Worm (Caenorhabditis elegans): ENCODE data around the gene C53B4.2.

The C53B4.2 gene

ce11 chrIV:9010257-9010656 lies 44.3 kb downstream of the C53B4.2 start, which contains the start of gene C53D6.11:
Gene C53D6.11 (plus strand): TSS chrIV:9010584.
- TF ChIP-seq vab-15 (tag; optimal IDR thresholded peaks at IDR 0.05), result no peak
- no peak for TF ChIP-seq fkh-4 (tag; optimal IDR thresholded peaks at IDR 0.05; ENCODE audit: borderline replicate concordance)
- peak; percentile 5 for TF ChIP-seq lin-14 (GFP tag; optimal IDR thresholded peaks at IDR 0.05)
- TF ChIP-seq efl-1 (optimal IDR thresholded peaks at IDR 0.05), result no peak
- peak in 1 of 2 experiments; percentile 71 for TF ChIP-seq efl-1 (GFP tag; optimal IDR thresholded peaks at IDR 0.05 in 1 of 2)
- no peak for TF ChIP-seq pqm-1 (tag; optimal IDR thresholded peaks at IDR 0.05)
- TF ChIP-seq hpl-2 (GFP tag; optimal IDR thresholded peaks at IDR 0.05), result no peak
- TF ChIP-seq ztf-4 (tag; optimal IDR thresholded peaks at IDR 0.05), result no peak
- TF ChIP-seq ceh-90 (tag; optimal IDR thresholded peaks at IDR 0.05), result no peak
- TF ChIP-seq elt-2 (tag; optimal IDR thresholded peaks at IDR 0.05), result peak; percentile 43
- no peak for TF ChIP-seq jun-1 (tag; optimal IDR thresholded peaks at IDR 0.05)
- no peak for TF ChIP-seq egl-13 (tag; optimal IDR thresholded peaks at IDR 0.05)
- TF ChIP-seq ceh-63 (GFP tag; optimal IDR thresholded peaks at IDR 0.05), result no peak
- TF ChIP-seq nhr-77 (tag; optimal IDR thresholded peaks at IDR 0.05), result no peak
- TF ChIP-seq fkh-8 (tag; optimal IDR thresholded peaks at IDR 0.05), result no peak

DNA sequence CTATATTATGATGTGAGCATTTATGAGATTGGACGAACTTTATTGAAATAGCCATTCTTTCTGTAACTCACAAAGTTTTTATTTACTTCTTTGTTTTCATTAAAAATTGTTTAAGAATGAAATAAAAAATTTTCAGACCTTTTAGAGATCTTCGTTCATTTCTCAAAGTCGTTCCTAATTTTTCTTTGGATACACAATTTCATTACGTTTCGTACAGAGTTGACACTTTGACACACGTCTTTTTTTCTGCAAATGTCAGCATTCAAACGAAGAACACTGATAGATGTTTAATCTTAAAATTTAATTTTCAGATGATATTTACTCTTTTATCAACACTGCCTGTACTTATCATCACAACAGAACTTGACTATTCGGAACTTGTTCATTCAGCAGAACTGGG lies 50.5 kb downstream of the C53B4.2 start, which contains the start of gene acc-2:
TSS of gene acc-2 (plus strand) at position 301 of the 400 bp plus-strand sequence.
- TF ChIP-seq alr-1 (tag; optimal IDR thresholded peaks at IDR 0.05; ENCODE audit: borderline replicate concordance) (no peak), ces-1 (GFP tag; optimal IDR thresholded peaks at IDR 0.05) (no peak), nhr-76 (tag; optimal IDR thresholded peaks at IDR 0.05) (no peak), dsc-1 (tag; optimal IDR thresholded peaks at IDR 0.05) (no peak), nhr-77 (tag; optimal IDR thresholded peaks at IDR 0.05) (no peak), ceh-63 (GFP tag; optimal IDR thresholded peaks at IDR 0.05) (no peak), hlh-4 (tag; optimal IDR thresholded peaks at IDR 0.05) (no peak), vab-15 (tag; optimal IDR thresholded peaks at IDR 0.05) (no peak), efl-3 (GFP tag; optimal IDR thresholded peaks at IDR 0.05) (no peak), lin-15B (tag; optimal IDR thresholded peaks at IDR 0.05) (no peak), zip-4 (GFP tag; optimal IDR thresholded peaks at IDR 0.05) (no peak), pax-3 (tag; optimal IDR thresholded peaks at IDR 0.05) (no peak), unc-30 (tag; optimal IDR thresholded peaks at IDR 0.05) (no peak), irx-1 (tag; optimal IDR thresholded peaks at IDR 0.05) (no peak), zag-1 (tag; optimal IDR thresholded peaks at IDR 0.05) (no peak), nhr-47 (tag; optimal IDR thresholded peaks at IDR 0.05) (no peak)

Data from whole organism, L1 larva.